Worm (Caenorhabditis elegans): ENCODE data around the gene T24B8.4.

Gene T24B8.4

DNA sequence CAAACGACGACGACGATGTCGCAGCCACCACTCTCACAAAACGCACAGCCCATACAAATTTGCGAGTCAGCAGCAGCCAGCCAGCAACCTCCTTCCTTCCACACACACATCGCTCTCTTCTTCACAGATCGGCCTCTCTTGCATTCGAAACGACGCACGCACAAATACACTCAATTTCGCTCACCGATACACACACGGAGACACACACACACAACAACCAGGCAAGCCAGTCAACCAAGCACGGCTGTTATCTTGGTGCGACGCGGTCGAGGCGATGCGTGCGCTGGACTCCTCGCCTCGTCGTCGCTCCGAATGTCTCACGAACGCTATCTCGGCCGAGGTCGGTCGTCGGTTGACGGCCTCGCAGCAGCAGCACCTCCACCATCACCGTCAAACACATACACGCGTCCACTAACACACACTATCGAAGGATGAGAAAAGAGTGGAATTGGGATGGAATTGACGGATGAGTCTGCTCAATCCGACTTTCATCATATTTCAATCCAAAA is 10.3 kb downstream of the T24B8.4 start (continued):
- TF ChIP-seq lsy-12 (tag; optimal IDR thresholded peaks at IDR 0.05): peak; percentile 80
- TF ChIP-seq lin-15B (tag; optimal IDR thresholded peaks at IDR 0.05): peak; percentile 78
- TF ChIP-seq unc-39 (tag; optimal IDR thresholded peaks at IDR 0.05): no peak
- TF ChIP-seq elt-2 (tag; optimal IDR thresholded peaks at IDR 0.05): peak; percentile 89
- TF ChIP-seq skn-1 (tag; optimal IDR thresholded peaks at IDR 0.05): peak; percentile 80
- TF ChIP-seq nhr-28 (tag; optimal IDR thresholded peaks at IDR 0.05): no peak
- no peak for TF ChIP-seq ceh-82 (tag; optimal IDR thresholded peaks at IDR 0.05)
- peak; percentile 58 for TF ChIP-seq elt-1 (tag; optimal IDR thresholded peaks at IDR 0.05)
- TF ChIP-seq nhr-43 (tag; optimal IDR thresholded peaks at IDR 0.05; ENCODE audit: poor library complexity, severe bottlenecking): peak; percentile 55
- no peak for TF ChIP-seq mml-1 (tag; optimal IDR thresholded peaks at IDR 0.05)
- no peak for TF ChIP-seq ZK546.5 (tag; optimal IDR thresholded peaks at IDR 0.05)
- TF ChIP-seq ceh-9 (tag; optimal IDR thresholded peaks at IDR 0.05): no peak

DNA sequence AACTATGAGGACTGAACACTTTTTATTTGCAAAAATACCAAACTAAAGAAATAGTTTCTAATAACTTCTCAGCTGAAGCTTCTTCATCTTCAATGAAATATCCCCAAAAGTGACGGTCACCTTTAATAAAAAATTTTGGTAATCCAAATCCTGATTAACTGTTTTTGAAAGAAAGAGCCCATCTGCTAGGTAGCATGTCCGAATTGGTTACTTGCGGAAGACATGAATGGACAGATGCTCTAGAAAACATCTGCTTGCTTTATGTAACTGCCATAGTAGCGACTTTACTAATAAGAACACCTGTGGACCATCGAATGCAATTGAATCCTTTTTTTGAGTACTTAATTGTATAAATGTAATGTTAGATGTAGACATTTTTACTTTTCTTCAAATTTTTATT is 11.6 kb downstream of the T24B8.4 start:
- TF ChIP-seq nhr-11 (tag; optimal IDR thresholded peaks at IDR 0.05) (no peak), sea-2 (GFP tag; optimal IDR thresholded peaks at IDR 0.05) (no peak), elt-2 (tag; optimal IDR thresholded peaks at IDR 0.05) (no peak), nhr-67 (tag; optimal IDR thresholded peaks at IDR 0.05) (no peak), nfya-1 (tag; optimal IDR thresholded peaks at IDR 0.05; ENCODE audit: insufficient read depth) (no peak), R02D3.7 (tag; optimal IDR thresholded peaks at IDR 0.05) (no peak), ztf-11 (tag; optimal IDR thresholded peaks at IDR 0.05) (no peak), lsy-12 (tag; optimal IDR thresholded peaks at IDR 0.05) (no peak), elt-1 (tag; optimal IDR thresholded peaks at IDR 0.05) (no peak), jun-1 (tag; optimal IDR thresholded peaks at IDR 0.05) (no peak), skn-1 (tag; optimal IDR thresholded peaks at IDR 0.05) (no peak), hmg-11 (tag; optimal IDR thresholded peaks at IDR 0.05) (no peak), daf-12 (tag; optimal IDR thresholded peaks at IDR 0.05) (no peak), tbx-2 (tag; optimal IDR thresholded peaks at IDR 0.05) (no peak), nhr-43 (tag; optimal IDR thresholded peaks at IDR 0.05; ENCODE audit: poor library complexity, severe bottlenecking) (no peak), pha-4 (tag; optimal IDR thresholded peaks at IDR 0.05) (no peak), mdl-1 (tag; optimal IDR thresholded peaks at IDR 0.05) (no peak), nhr-237 (tag; optimal IDR thresholded peaks at IDR 0.05) (no peak)

DNA sequence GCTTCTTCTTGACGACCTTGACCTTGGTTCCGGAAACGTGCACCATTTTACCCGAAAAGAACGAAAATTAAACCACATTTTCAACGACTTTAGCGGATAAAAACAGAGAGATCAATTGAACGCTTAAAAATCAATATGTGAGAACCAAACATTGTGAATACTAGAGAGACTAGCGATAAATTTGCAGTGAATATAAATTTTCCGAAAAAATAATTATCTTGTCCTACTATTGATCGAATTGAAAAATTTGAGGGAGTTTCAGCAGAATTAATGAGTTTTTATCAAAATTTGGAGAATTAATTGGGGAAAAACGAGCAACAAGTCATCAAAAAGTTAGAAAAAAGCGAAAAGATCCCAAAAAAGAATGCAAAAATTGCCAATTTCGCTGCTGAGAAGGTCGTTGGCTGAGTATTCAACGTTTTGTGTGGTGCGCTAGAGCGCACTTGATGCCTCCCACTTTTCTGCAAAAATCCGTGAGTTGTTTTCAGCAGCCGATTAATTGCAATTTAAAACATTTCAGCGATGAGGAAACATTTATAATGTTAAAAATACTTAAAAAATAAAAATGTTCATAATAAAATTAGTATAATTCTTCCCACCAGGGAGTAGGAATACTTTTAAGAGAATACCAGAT is 13.5 kb downstream of the T24B8.4 start, which contains the start of gene rpl-32:
Gene rpl-32 (minus strand): TSS at position 51 of the 634 bp plus-strand sequence.
- peak; percentile 90 for TF ChIP-seq lin-15B (tag; optimal IDR thresholded peaks at IDR 0.05)
- no peak for TF ChIP-seq aly-2 (tag; optimal IDR thresholded peaks at IDR 0.05)
- TF ChIP-seq ceh-82 (tag; optimal IDR thresholded peaks at IDR 0.05): no peak
- TF ChIP-seq ceh-16 (tag; optimal IDR thresholded peaks at IDR 0.05): no peak
- TF ChIP-seq mml-1 (tag; optimal IDR thresholded peaks at IDR 0.05): no peak
- no peak for TF ChIP-seq ztf-11 (tag; optimal IDR thresholded peaks at IDR 0.05)
- TF ChIP-seq R02D3.7 (tag; optimal IDR thresholded peaks at IDR 0.05): peak; percentile 30
- TF ChIP-seq snpc-4 (tag; optimal IDR thresholded peaks at IDR 0.05): peak; percentile 65
- TF ChIP-seq nhr-237 (tag; optimal IDR thresholded peaks at IDR 0.05): no peak
- peak; percentile 90 for TF ChIP-seq nhr-23 (tag; optimal IDR thresholded peaks at IDR 0.05)
- TF ChIP-seq egl-5 (tag; optimal IDR thresholded peaks at IDR 0.05): peak; percentile 68
- no peak for TF ChIP-seq ztf-4 (tag; optimal IDR thresholded peaks at IDR 0.05)
- TF ChIP-seq ceh-28 (tag; optimal IDR thresholded peaks at IDR 0.05): no peak
- no peak for TF ChIP-seq lsy-12 (tag; optimal IDR thresholded peaks at IDR 0.05)
- no peak for TF ChIP-seq fkh-10 (GFP tag; optimal IDR thresholded peaks at IDR 0.05)
- no peak for TF ChIP-seq nhr-12 (tag; optimal IDR thresholded peaks at IDR 0.05)
- peak; percentile 94 for TF ChIP-seq pha-4 (tag; optimal IDR thresholded peaks at IDR 0.05)
- TF ChIP-seq ZK546.5 (tag; optimal IDR thresholded peaks at IDR 0.05): no peak
- TF ChIP-seq egl-27 (tag; optimal IDR thresholded peaks at IDR 0.05): no peak
- TF ChIP-seq nhr-11 (tag; optimal IDR thresholded peaks at IDR 0.05): peak; percentile 14
- TF ChIP-seq hmg-11 (tag; optimal IDR thresholded peaks at IDR 0.05): peak; percentile 35
- TF ChIP-seq nhr-67 (tag; optimal IDR thresholded peaks at IDR 0.05): no peak
- peak; percentile 87 for TF ChIP-seq lin-39 (tag; optimal IDR thresholded peaks at IDR 0.05)
- peak; percentile 89 for TF ChIP-seq nhr-25 (tag; optimal IDR thresholded peaks at IDR 0.05)
- no peak for TF ChIP-seq fos-1 (tag; optimal IDR thresholded peaks at IDR 0.05)
- peak; percentile 91 for TF ChIP-seq nfya-1 (tag; optimal IDR thresholded peaks at IDR 0.05; ENCODE audit: insufficient read depth)
- TF ChIP-seq elt-1 (tag; optimal IDR thresholded peaks at IDR 0.05): no peak
- peak; percentile 46 for TF ChIP-seq nhr-43 (tag; optimal IDR thresholded peaks at IDR 0.05; ENCODE audit: poor library complexity, severe bottlenecking)
- no peak for TF ChIP-seq mdl-1 (tag; optimal IDR thresholded peaks at IDR 0.05)
- peak; percentile 71 for TF ChIP-seq jun-1 (tag; optimal IDR thresholded peaks at IDR 0.05)
- TF ChIP-seq fkh-2 (tag; optimal IDR thresholded peaks at IDR 0.05): no peak
- TF ChIP-seq zag-1 (tag; optimal IDR thresholded peaks at IDR 0.05): no peak
- TF ChIP-seq ceh-9 (tag; optimal IDR thresholded peaks at IDR 0.05): no peak
- peak; percentile 51 for TF ChIP-seq pqm-1 (tag; optimal IDR thresholded peaks at IDR 0.05)
- TF ChIP-seq nhr-28 (tag; optimal IDR thresholded peaks at IDR 0.05): no peak
- TF ChIP-seq unc-62 (GFP tag; optimal IDR thresholded peaks at IDR 0.05): no peak
- peak; percentile 16 for TF ChIP-seq skn-1 (tag; optimal IDR thresholded peaks at IDR 0.05)
- no peak for TF ChIP-seq daf-12 (tag; optimal IDR thresholded peaks at IDR 0.05)
- TF ChIP-seq nhr-76 (tag; optimal IDR thresholded peaks at IDR 0.05): no peak
- TF ChIP-seq eor-1 (tag; optimal IDR thresholded peaks at IDR 0.05): no peak
- no peak for TF ChIP-seq elt-3 (tag; optimal IDR thresholded peaks at IDR 0.05)
- TF ChIP-seq unc-39 (tag; optimal IDR thresholded peaks at IDR 0.05): no peak

All from whole organism, L3 larva.